Worm (Caenorhabditis elegans) whole organism, mixed stage, embryonic: ENCODE measurements around the gene F10D7.10.

Source experiments
- M03D4.4 ChIP-seq: sonication (generic microtip); optimal IDR thresholded peaks from 2 replicates; lab custom pipeline; 2017; ENCODE audit warnings: mild to moderate bottlenecking, missing genetic modification characterization, missing compliant biosample characterization
- blmp-1 ChIP-seq: fragments of 150-350 bp; optimal IDR thresholded peaks from 2 replicates; lab custom pipeline; 2014; ENCODE audit warnings: missing biosample characterization, missing genetic modification characterization
- flh-1 ChIP-seq: fragments of 200-800 bp; sonication (Bioruptor generic); optimal IDR thresholded peaks from 2 replicates; lab custom pipeline; 2018; ENCODE audit warnings: mild to moderate bottlenecking, missing genetic modification characterization, moderate library complexity, missing compliant biosample characterization
- lin-13 ChIP-seq: fragments of 150-350 bp; optimal IDR thresholded peaks from 2 replicates; lab custom pipeline; 2014; ENCODE audit warnings: missing biosample characterization, missing genetic modification characterization
- lin-32 ChIP-seq: fragments of 200-800 bp; sonication (Bioruptor generic); optimal IDR thresholded peaks from 2 replicates; lab custom pipeline; 2018; ENCODE audit warnings: mild to moderate bottlenecking, missing genetic modification characterization, missing compliant biosample characterization
- nhr-12 ChIP-seq: fragments of 150-350 bp; optimal IDR thresholded peaks from 2 replicates; lab custom pipeline; 2014; ENCODE audit warnings: missing biosample characterization, missing genetic modification characterization
- nhr-28 ChIP-seq: fragments of 150-350 bp; optimal IDR thresholded peaks from 2 replicates; lab custom pipeline; 2014; ENCODE audit warnings: missing biosample characterization, missing genetic modification characterization
- pha-4 ChIP-seq: fragments of 150-350 bp; optimal IDR thresholded peaks from 2 replicates; lab custom pipeline; 2018; ENCODE audit warnings: missing biosample characterization, missing genetic modification reagents, missing genetic modification characterization
- sem-2 ChIP-seq: fragments of 200-800 bp; sonication (Bioruptor generic); optimal IDR thresholded peaks from 2 replicates; lab custom pipeline; 2018; ENCODE audit warnings: mild to moderate bottlenecking, missing genetic modification characterization, missing compliant biosample characterization
- snpc-4 ChIP-seq: fragments of 150-350 bp; optimal IDR thresholded peaks from 2 replicates; lab custom pipeline; 2014; ENCODE audit warnings: missing biosample characterization, missing genetic modification characterization
- unc-39 ChIP-seq: fragments of 150-350 bp; optimal IDR thresholded peaks from 2 replicates; lab custom pipeline; 2014; ENCODE audit warnings: missing biosample characterization, missing genetic modification characterization
- ztf-11 ChIP-seq: fragments of 150-350 bp; optimal IDR thresholded peaks from 2 replicates; lab custom pipeline; 2014; ENCODE audit warnings: missing biosample characterization, missing genetic modification characterization

DNA sequence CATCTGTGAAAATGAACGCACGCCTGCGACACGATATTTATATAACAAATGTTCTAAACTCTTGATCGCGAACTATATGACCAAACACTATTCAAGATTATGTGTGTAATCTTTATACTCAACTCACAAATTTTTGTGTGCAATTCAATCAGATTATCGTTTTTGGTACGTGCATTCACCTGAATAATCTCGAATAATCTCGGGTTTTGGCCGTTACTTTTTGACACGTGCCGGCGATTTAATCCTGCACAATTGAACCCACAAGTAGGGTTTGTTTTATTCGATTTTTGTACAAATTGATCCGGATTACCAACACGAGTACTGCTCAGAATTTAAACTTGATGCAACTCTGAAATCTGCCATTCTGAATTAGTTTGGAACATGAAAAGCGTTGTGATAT lies 16.9 kb upstream of the F10D7.10 start, which contains the start of the genes vap-1 and F11C7.2:
- TF ChIP-seq lin-32 (GFP tag; lab: Kevin White, UChicago): no peak
- TF ChIP-seq pha-4 (tag; lab: Kevin White, UChicago): no peak
- no peak for TF ChIP-seq nhr-28 (tag; lab: Kevin White, UChicago)
- no peak for TF ChIP-seq flh-1
- no peak for TF ChIP-seq nhr-12 (tag; lab: Kevin White, UChicago)
- TF ChIP-seq sem-2: no peak
- no peak for TF ChIP-seq M03D4.4 (tag; lab: Kevin White, UChicago)
- no peak for TF ChIP-seq lin-13 (tag; lab: Kevin White, UChicago)
- no peak for TF ChIP-seq snpc-4
- TF ChIP-seq ztf-11 (tag; lab: Kevin White, UChicago): no peak
- TF ChIP-seq blmp-1 (tag; lab: Kevin White, UChicago): no peak
- no peak for TF ChIP-seq unc-39 (tag; lab: Kevin White, UChicago)
